Worm (Caenorhabditis elegans): ENCODE results near the gene clec-165.

clec-165 gene

ce11 chrIV:1239686-1240085 is 7.0 kb downstream of the clec-165 start, which contains the start of gene F38A1.8 (continued):
- TF ChIP-seq unc-39 (tag; optimal IDR thresholded peaks at IDR 0.05) (no peak), nhr-25 (tag; optimal IDR thresholded peaks at IDR 0.05) (no peak), alr-1 (tag; optimal IDR thresholded peaks at IDR 0.05) (no peak), nhr-237 (tag; optimal IDR thresholded peaks at IDR 0.05) (no peak), zag-1 (tag; optimal IDR thresholded peaks at IDR 0.05) (no peak), sem-4 (tag; optimal IDR thresholded peaks at IDR 0.05) (no peak), ztf-4 (tag; optimal IDR thresholded peaks at IDR 0.05) (no peak), ceh-82 (tag; optimal IDR thresholded peaks at IDR 0.05) (no peak), fos-1 (tag; optimal IDR thresholded peaks at IDR 0.05) (peak; percentile 3), nhr-77 (tag; optimal IDR thresholded peaks at IDR 0.05) (no peak), nhr-6 (tag; optimal IDR thresholded peaks at IDR 0.05) (no peak), F13H6.1 (tag; optimal IDR thresholded peaks at IDR 0.05) (no peak), ama-1 (optimal IDR thresholded peaks at IDR 0.05) (no peak), aly-2 (tag; optimal IDR thresholded peaks at IDR 0.05) (no peak), nhr-21 (tag; optimal IDR thresholded peaks at IDR 0.05) (peak; percentile 33), mdl-1 (tag; optimal IDR thresholded peaks at IDR 0.05) (peak in 1 of 2 experiments; percentile 27), nhr-11 (tag; optimal IDR thresholded peaks at IDR 0.05) (no peak), lin-11 (tag; optimal IDR thresholded peaks at IDR 0.05) (no peak), ceh-16 (tag; optimal IDR thresholded peaks at IDR 0.05) (peak; percentile 5)

ce11 chrIV:1238147-1238546 is 8.5 kb downstream of the clec-165 start:
- no peak for TF ChIP-seq snpc-4 (tag; optimal IDR thresholded peaks at IDR 0.05)

- TF ChIP-seq nhr-23 (tag; optimal IDR thresholded peaks at IDR 0.05) (no peak), mab-5 (tag; optimal IDR thresholded peaks at IDR 0.05) (no peak), gmeb-1 (tag; optimal IDR thresholded peaks at IDR 0.05) (no peak), ceh-16 (tag; optimal IDR thresholded peaks at IDR 0.05) (no peak), alr-1 (tag; optimal IDR thresholded peaks at IDR 0.05) (no peak), dmd-4 (tag; optimal IDR thresholded peaks at IDR 0.05) (no peak), nhr-237 (tag; optimal IDR thresholded peaks at IDR 0.05) (no peak), C34F6.9 (tag; optimal IDR thresholded peaks at IDR 0.05) (no peak), Y55F3AM.14 (GFP tag; optimal IDR thresholded peaks at IDR 0.05) (no peak), ZK546.5 (tag; optimal IDR thresholded peaks at IDR 0.05) (no peak), ama-1 (optimal IDR thresholded peaks at IDR 0.05) (no peak), unc-39 (tag; optimal IDR thresholded peaks at IDR 0.05) (no peak), nhr-25 (tag; optimal IDR thresholded peaks at IDR 0.05) (no peak), unc-55 (GFP tag; optimal IDR thresholded peaks at IDR 0.05) (no peak), aly-2 (tag; optimal IDR thresholded peaks at IDR 0.05) (no peak)
Observed at ce11 chrIV:1235785-1236184, 10.9 kb downstream of the clec-165 start.

ce11 chrIV:1234780-1235179 is 11.9 kb downstream of the clec-165 start:
- TF ChIP-seq nhr-21 (tag; optimal IDR thresholded peaks at IDR 0.05) (no peak), nhr-77 (tag; optimal IDR thresholded peaks at IDR 0.05) (no peak), aly-2 (tag; optimal IDR thresholded peaks at IDR 0.05) (no peak), sma-3 (GFP tag; optimal IDR thresholded peaks at IDR 0.05) (no peak), lin-13 (GFP tag; optimal IDR thresholded peaks at IDR 0.05) (no peak), elt-1 (tag; optimal IDR thresholded peaks at IDR 0.05) (no peak), Y55F3AM.14 (GFP tag; optimal IDR thresholded peaks at IDR 0.05) (no peak), mdl-1 (tag; optimal IDR thresholded peaks at IDR 0.05) (no peak), lin-11 (tag; optimal IDR thresholded peaks at IDR 0.05) (no peak), zag-1 (tag; optimal IDR thresholded peaks at IDR 0.05) (no peak), peb-1 (tag; optimal IDR thresholded peaks at IDR 0.05) (no peak), mbf-1 (tag; optimal IDR thresholded peaks at IDR 0.05) (no peak), ZK546.5 (tag; optimal IDR thresholded peaks at IDR 0.05) (no peak), sem-4 (tag; optimal IDR thresholded peaks at IDR 0.05) (no peak), nhr-237 (tag; optimal IDR thresholded peaks at IDR 0.05) (no peak), unc-39 (tag; optimal IDR thresholded peaks at IDR 0.05) (no peak), nhr-25 (tag; optimal IDR thresholded peaks at IDR 0.05) (no peak), blmp-1 (tag; optimal IDR thresholded peaks at IDR 0.05; ENCODE audit: insufficient read depth) (no peak)

- TF ChIP-seq alr-1 (tag; optimal IDR thresholded peaks at IDR 0.05) (no peak), zag-1 (tag; optimal IDR thresholded peaks at IDR 0.05) (no peak), nhr-6 (tag; optimal IDR thresholded peaks at IDR 0.05) (no peak), F13H6.1 (tag; optimal IDR thresholded peaks at IDR 0.05) (no peak), sem-4 (tag; optimal IDR thresholded peaks at IDR 0.05) (no peak), nhr-12 (tag; optimal IDR thresholded peaks at IDR 0.05) (no peak)
Observed at ce11 chrIV:1232419-1233145, 14.1 kb downstream of the clec-165 start.
